Worm (Caenorhabditis elegans): ENCODE data around the gene C53C11.4.

ce11 chrX:17355462-17355861, 44.8 kb downstream of the C53C11.4 start:
- no peak for TF ChIP-seq mdl-1 (tag; optimal IDR thresholded peaks at IDR 0.05)
- TF ChIP-seq blmp-1 (tag; optimal IDR thresholded peaks at IDR 0.05; ENCODE audit: insufficient read depth): no peak
- no peak for TF ChIP-seq nhr-12 (tag; optimal IDR thresholded peaks at IDR 0.05)
- TF ChIP-seq zag-1 (tag; optimal IDR thresholded peaks at IDR 0.05): no peak
- no peak for TF ChIP-seq unc-39 (tag; optimal IDR thresholded peaks at IDR 0.05)
